Worm (Caenorhabditis elegans) whole organism, L4 larva: ENCODE results near the gene sqv-1.

Experiments
- D1046.2 ChIP-seq: fragments of 200-800 bp; sonication (Bioruptor generic); IDR thresholded peaks from 2 replicates; pipeline ENCODE4 v1.3.6; 2022; ENCODE audit warnings: missing genetic modification characterization, missing compliant biosample characterization
- F37D6.2 ChIP-seq: sonication (generic microtip); optimal IDR thresholded peaks from 2 replicates; lab custom pipeline; 2016; ENCODE audit warnings: mild to moderate bottlenecking, missing genetic modification characterization, missing compliant biosample characterization
- F44E2.7 ChIP-seq: fragments of 200-800 bp; sonication (Bioruptor generic); IDR thresholded peaks from 2 replicates; pipeline ENCODE4 v2.1.2; 2022; ENCODE audit warnings: missing genetic modification characterization, missing compliant biosample characterization
- F49E8.2 ChIP-seq: sonication (generic microtip); optimal IDR thresholded peaks from 2 replicates; lab custom pipeline; 2016; ENCODE audit warnings: missing compliant biosample characterization, mild to moderate bottlenecking, missing genetic modification characterization, borderline replicate concordance
- T26A8.4 ChIP-seq: fragments of 200-800 bp; sonication (Bioruptor generic); IDR thresholded peaks from 2 replicates; pipeline ENCODE4 v1.3.6; 2022; ENCODE audit warnings: missing genetic modification characterization, missing compliant biosample characterization
- Y105C5A.15 ChIP-seq: fragments of 200-800 bp; sonication (Bioruptor generic); IDR thresholded peaks from 2 replicates; pipeline ENCODE4 v1.3.6; 2022; ENCODE audit warnings: missing genetic modification characterization, missing compliant biosample characterization
- ZK337.2 ChIP-seq: fragments of 200-800 bp; sonication (Bioruptor generic); IDR thresholded peaks from 2 replicates; pipeline ENCODE4 v1.3.6; 2022; ENCODE audit warnings: missing genetic modification reagents, missing genetic modification characterization, missing compliant biosample characterization
- aha-1 ChIP-seq: fragments of 150-350 bp; peaks from one replicate; lab custom pipeline; 2014; ENCODE audit warnings: missing biosample characterization, missing genetic modification characterization
- aly-2 ChIP-seq: sonication (generic microtip); optimal IDR thresholded peaks from 2 replicates; lab custom pipeline; 2018; ENCODE audit warnings: missing biosample characterization, missing genetic modification characterization
- arid-1 ChIP-seq: fragments of 200-800 bp; sonication (Bioruptor generic); conservative IDR thresholded peaks from 2 replicates; pipeline ENCODE4 v1.3.6; 2022; ENCODE audit warnings: missing genetic modification reagents, missing genetic modification characterization, missing compliant biosample characterization
- ceh-32 ChIP-seq: sonication (generic microtip); optimal IDR thresholded peaks from 2 replicates; lab custom pipeline; 2016; ENCODE audit warnings: mild to moderate bottlenecking, missing genetic modification characterization, missing compliant biosample characterization; ENCODE audit not compliant: poor library complexity
- ceh-44 ChIP-seq: fragments of 200-800 bp; sonication (Bioruptor generic); IDR thresholded peaks from 2 replicates; pipeline ENCODE4 v1.3.6; 2022; ENCODE audit warnings: missing genetic modification reagents, missing genetic modification characterization, missing compliant biosample characterization
- ceh-82 ChIP-seq: sonication (generic microtip); optimal IDR thresholded peaks from 2 replicates; lab custom pipeline; 2017; ENCODE audit warnings: missing biosample characterization, missing genetic modification characterization
- ctbp-1 ChIP-seq: fragments of 200-800 bp; sonication (Bioruptor generic); IDR thresholded peaks from 2 replicates; pipeline ENCODE4 v1.3.6; 2022; ENCODE audit warnings: missing genetic modification reagents, missing genetic modification characterization, missing compliant biosample characterization
- daf-16 ChIP-seq, 3 experiments: sonication (generic microtip); optimal IDR thresholded peaks; 2 replicates each; lab custom pipeline; 2016 to 2017; ENCODE audit warnings: missing genetic modification characterization in 3 of 3, missing genetic modification reagents in 3 of 3, mild to moderate bottlenecking in 2 of 3, missing compliant biosample characterization in 2 of 3, missing biosample characterization in 1 of 3, moderate library complexity in 1 of 3
- daf-19 ChIP-seq: fragments of 200-800 bp; sonication (Bioruptor generic); conservative IDR thresholded peaks from 2 replicates; pipeline ENCODE4 v1.3.6; 2022; ENCODE audit warnings: missing genetic modification characterization, missing compliant biosample characterization
- dmd-8 ChIP-seq: fragments of 200-800 bp; sonication (Bioruptor generic); IDR thresholded peaks from 2 replicates; pipeline ENCODE4 v1.3.6; 2022; ENCODE audit warnings: missing genetic modification characterization, missing compliant biosample characterization
- duxl-1 ChIP-seq: sonication (generic microtip); optimal IDR thresholded peaks from 2 replicates; lab custom pipeline; 2016; ENCODE audit warnings: mild to moderate bottlenecking, missing genetic modification characterization, moderate library complexity, missing compliant biosample characterization; ENCODE audit not compliant: poor library complexity
- dve-1 ChIP-seq: sonication (generic microtip); optimal IDR thresholded peaks from 2 replicates; lab custom pipeline; 2017; ENCODE audit warnings: antibody characterized with exemption, mild to moderate bottlenecking, missing genetic modification characterization, missing compliant biosample characterization; ENCODE audit not compliant: insufficient read depth
- lim-7 ChIP-seq: fragments of 200-800 bp; sonication (Bioruptor generic); IDR thresholded peaks from 2 replicates; pipeline ENCODE4 v1.3.6; 2022; ENCODE audit warnings: missing genetic modification characterization, missing compliant biosample characterization
- lin-13 ChIP-seq: fragments of 150-350 bp; optimal IDR thresholded peaks from 2 replicates; lab custom pipeline; 2014; ENCODE audit warnings: missing biosample characterization, missing genetic modification reagents, missing genetic modification characterization
- lin-38 ChIP-seq: fragments of 200-800 bp; sonication (Bioruptor generic); IDR thresholded peaks from 2 replicates; pipeline ENCODE4 v1.3.6; 2022; ENCODE audit warnings: missing genetic modification reagents, missing genetic modification characterization, missing compliant biosample characterization
- lin-39 ChIP-seq: fragments of 150-350 bp; optimal IDR thresholded peaks from 2 replicates; lab custom pipeline; 2014; ENCODE audit warnings: missing biosample characterization, missing genetic modification reagents, missing genetic modification characterization
- lir-3 ChIP-seq: sonication (generic microtip); optimal IDR thresholded peaks from 2 replicates; lab custom pipeline; 2016; ENCODE audit warnings: mild to moderate bottlenecking, missing genetic modification characterization, missing compliant biosample characterization
- lsy-2 ChIP-seq, 2 experiments: fragments of 150-350 bp in 1 of 2; sonication (generic microtip) in 1 of 2; optimal IDR thresholded peaks; 2 replicates each; lab custom pipeline; 2014 to 2017; ENCODE audit warnings: missing biosample characterization in 2 of 2, missing genetic modification characterization in 2 of 2
- mdt-29 ChIP-seq: fragments of 200-800 bp; sonication (Bioruptor generic); IDR thresholded peaks from 2 replicates; pipeline ENCODE4 v1.3.6; 2022; ENCODE audit warnings: missing genetic modification reagents, missing genetic modification characterization, missing compliant biosample characterization
- mes-2 ChIP-seq: sonication (generic microtip); optimal IDR thresholded peaks from 2 replicates; lab custom pipeline; 2016; ENCODE audit warnings: missing genotype, mild to moderate bottlenecking, missing genetic modification characterization, missing compliant biosample characterization; ENCODE audit not compliant: poor library complexity, severe bottlenecking
- nhr-10 ChIP-seq: fragments of 150-350 bp; optimal IDR thresholded peaks from 2 replicates; lab custom pipeline; 2014; ENCODE audit warnings: missing biosample characterization, missing genetic modification characterization
- nhr-102 ChIP-seq: sonication (generic microtip); optimal IDR thresholded peaks from 2 replicates; lab custom pipeline; 2016; ENCODE audit warnings: mild to moderate bottlenecking, missing genetic modification characterization, moderate library complexity, missing compliant biosample characterization
- nhr-11 ChIP-seq: fragments of 150-350 bp; optimal IDR thresholded peaks from 2 replicates; lab custom pipeline; 2014; ENCODE audit warnings: missing biosample characterization, missing genetic modification characterization
- nhr-28 ChIP-seq: fragments of 150-350 bp; optimal IDR thresholded peaks from 2 replicates; lab custom pipeline; 2014; ENCODE audit warnings: missing biosample characterization, missing genetic modification characterization
- nhr-41 ChIP-seq: fragments of 200-800 bp; sonication (Bioruptor generic); IDR thresholded peaks from 2 replicates; pipeline ENCODE4 v1.3.6; 2022; ENCODE audit warnings: missing genetic modification reagents, missing genetic modification characterization, missing compliant biosample characterization
- nhr-42 ChIP-seq: fragments of 200-800 bp; sonication (Bioruptor generic); IDR thresholded peaks from 2 replicates; pipeline ENCODE4 v1.3.6; 2022; ENCODE audit warnings: missing genetic modification characterization, missing compliant biosample characterization
- php-3 ChIP-seq: fragments of 200-800 bp; sonication (Bioruptor generic); IDR thresholded peaks from 2 replicates; pipeline ENCODE4 v1.3.6; 2022; ENCODE audit warnings: missing genetic modification reagents, missing genetic modification characterization, missing compliant biosample characterization
- saeg-2 ChIP-seq: fragments of 200-800 bp; sonication (Bioruptor generic); IDR thresholded peaks from 2 replicates; pipeline ENCODE4 v1.3.6; 2022; ENCODE audit warnings: missing genetic modification reagents, missing genetic modification characterization, missing compliant biosample characterization
- spr-3 ChIP-seq: fragments of 200-800 bp; sonication (Bioruptor generic); optimal IDR thresholded peaks from 2 replicates; lab custom pipeline; 2018; ENCODE audit warnings: mild to moderate bottlenecking, missing genetic modification characterization, missing compliant biosample characterization
- tag-97 ChIP-seq: fragments of 200-800 bp; sonication (Bioruptor generic); IDR thresholded peaks from 2 replicates; pipeline ENCODE4 v1.3.6; 2022; ENCODE audit warnings: missing genetic modification characterization, missing compliant biosample characterization
- tra-1 ChIP-seq: fragments of 200-800 bp; sonication (Bioruptor generic); IDR thresholded peaks from 2 replicates; pipeline ENCODE4 v1.3.6; 2022; ENCODE audit warnings: missing genetic modification reagents, missing genetic modification characterization, missing compliant biosample characterization
- unc-130 ChIP-seq: sonication (generic microtip); optimal IDR thresholded peaks from 2 replicates; lab custom pipeline; 2016; ENCODE audit warnings: missing genetic modification reagents, missing genetic modification characterization, missing compliant biosample characterization
- zag-1 ChIP-seq: fragments of 150-350 bp; optimal IDR thresholded peaks from 2 replicates; lab custom pipeline; 2014; ENCODE audit warnings: missing biosample characterization, missing genetic modification characterization
- zfp-3 ChIP-seq: fragments of 200-800 bp; sonication (Bioruptor generic); conservative IDR thresholded peaks from 2 replicates; pipeline ENCODE4 v1.3.6; 2022; ENCODE audit warnings: missing genetic modification reagents, missing genetic modification characterization, missing compliant biosample characterization
- zip-11 ChIP-seq: fragments of 200-800 bp; sonication (Bioruptor generic); IDR thresholded peaks from 2 replicates; pipeline ENCODE4 v1.3.6; 2022; ENCODE audit warnings: missing genetic modification characterization, missing compliant biosample characterization
- ztf-7 ChIP-seq: fragments of 150-350 bp; optimal IDR thresholded peaks from 2 replicates; lab custom pipeline; 2014; ENCODE audit warnings: missing biosample characterization, missing genetic modification characterization

sqv-1 gene

ce11 chrIV:8360817-8361216 lies at the start of gene sqv-1:
TSS of gene sqv-1 (plus strand) at chrIV:8361117.
- no peak for TF ChIP-seq daf-16 (GFP tag; optimal IDR thresholded peaks at IDR 0.05; lab: Kevin White, UChicago)
- peak; percentile 33 for TF ChIP-seq daf-16 (tag; optimal IDR thresholded peaks at IDR 0.05; lab: Kevin White, UChicago)
- TF ChIP-seq T26A8.4 = no peak

- TF ChIP-seq dve-1 (tag; lab: Kevin White, UChicago) = no peak
- peak; percentile 79 for TF ChIP-seq aha-1
- TF ChIP-seq dmd-8 (GFP tag; lab: Robert Waterston, UW) = no peak
- TF ChIP-seq, all 104 proteins: peak for 1
Measured at ce11 chrIV:8312105-8312504, 48.8 kb upstream of the sqv-1 start.

- TF ChIP-seq nhr-42 (no peak), tag-97 (GFP tag; lab: Robert Waterston, UW) (no peak), daf-19 (GFP tag; lab: Robert Waterston, UW) (no peak), ctbp-1 (no peak), nhr-102 (tag; lab: Kevin White, UChicago) (no peak), ceh-44 (no peak)
Measured at ce11 chrIV:8312846-8313245, 48.1 kb upstream of the sqv-1 start, which contains the start of gene F35H10.10. TSS of gene F35H10.10 (minus strand) at chrIV:8312946.

- TF ChIP-seq nhr-10 (tag; lab: Kevin White, UChicago) (no peak), php-3 (GFP tag; lab: Robert Waterston, UW) (peak; percentile 59; the same call in 1 of the 2 replicates), F44E2.7 (GFP tag; lab: Robert Waterston, UW) (no peak)
Measured at ce11 chrIV:8317800-8318199, 43.1 kb upstream of the sqv-1 start.

- no peak for TF ChIP-seq ceh-82
- no peak for TF ChIP-seq nhr-28 (tag; lab: Kevin White, UChicago)
- TF ChIP-seq ztf-7 (tag; lab: Kevin White, UChicago) = no peak
- no peak for TF ChIP-seq D1046.2 (GFP tag; lab: Robert Waterston, UW)
- TF ChIP-seq lin-13 (GFP tag; lab: Kevin White, UChicago) = no peak
- no peak for TF ChIP-seq ctbp-1
- TF ChIP-seq mes-2 (tag; lab: Kevin White, UChicago) = no peak
- no peak for TF ChIP-seq nhr-11 (tag; lab: Kevin White, UChicago)
- TF ChIP-seq Y105C5A.15 = no peak
- no peak for TF ChIP-seq spr-3 (GFP tag; lab: Kevin White, UChicago)
- no peak for TF ChIP-seq aly-2 (tag; lab: Kevin White, UChicago)
- no peak for TF ChIP-seq lin-38 (GFP tag; lab: Robert Waterston, UW)
- no peak for TF ChIP-seq F37D6.2 (tag; lab: Kevin White, UChicago)
- no peak for TF ChIP-seq dve-1 (tag; lab: Kevin White, UChicago)
- no peak for TF ChIP-seq zag-1 (tag; lab: Kevin White, UChicago)
- TF ChIP-seq F49E8.2 (tag; lab: Kevin White, UChicago) = no peak
- no peak for TF ChIP-seq mdt-29
- TF ChIP-seq saeg-2 (GFP tag; lab: Robert Waterston, UW) = no peak
- TF ChIP-seq zfp-3 (GFP tag; lab: Robert Waterston, UW) = no peak
Measured at ce11 chrIV:8318799-8319198, 42.1 kb upstream of the sqv-1 start.

ce11 chrIV:8325667-8326066 lies 35.2 kb upstream of the sqv-1 start, which contains the start of gene F35H10.3:
TSS of gene F35H10.3 (plus strand) at chrIV:8325967.
- TF ChIP-seq duxl-1 (tag; lab: Kevin White, UChicago) = no peak
- no peak for TF ChIP-seq ctbp-1
- TF ChIP-seq mdt-29 = no peak
- no peak for TF ChIP-seq tra-1
- no peak for TF ChIP-seq unc-130 (GFP tag; lab: Kevin White, UChicago)
- TF ChIP-seq nhr-41 = no peak
- no peak for TF ChIP-seq ceh-32
- TF ChIP-seq nhr-102 (tag; lab: Kevin White, UChicago) = no peak
- no peak for TF ChIP-seq F37D6.2 (tag; lab: Kevin White, UChicago)
- TF ChIP-seq lsy-2 (tag; optimal IDR thresholded peaks at IDR 0.05; lab: Kevin White, UChicago) = no peak
- no peak for TF ChIP-seq lir-3 (tag; lab: Kevin White, UChicago)
- no peak for TF ChIP-seq ZK337.2 (GFP tag; lab: Robert Waterston, UW)
- no peak for TF ChIP-seq arid-1 (GFP tag; lab: Robert Waterston, UW)
- TF ChIP-seq lim-7 = no peak
- no peak for TF ChIP-seq lin-39 (tag; lab: Kevin White, UChicago)
- TF ChIP-seq zip-11 = no peak
